Worm (Caenorhabditis elegans) whole organism, L3 larva: ENCODE results near the gene C35D6.3.

Experiments used
- daf-12 ChIP-seq: fragments of 150-350 bp; optimal IDR thresholded peaks from 2 replicates; lab custom pipeline; 2014; ENCODE audit warnings: missing biosample characterization, missing genetic modification reagents, missing genetic modification characterization
- egl-27 ChIP-seq: sonication (generic microtip); optimal IDR thresholded peaks from 4 replicates; lab custom pipeline; 2017; ENCODE audit warnings: missing biosample characterization, missing genetic modification reagents, missing genetic modification characterization
- elt-1 ChIP-seq: fragments of 150-350 bp; optimal IDR thresholded peaks from 2 replicates; lab custom pipeline; 2014; ENCODE audit warnings: missing biosample characterization, missing genetic modification characterization
- fos-1 ChIP-seq: fragments of 150-350 bp; optimal IDR thresholded peaks from 2 replicates; lab custom pipeline; 2014; ENCODE audit warnings: missing biosample characterization, missing genetic modification characterization
- nhr-77 ChIP-seq: fragments of 150-350 bp; optimal IDR thresholded peaks from 2 replicates; lab custom pipeline; 2014; ENCODE audit warnings: missing biosample characterization, missing genetic modification characterization
- snpc-4 ChIP-seq: fragments of 150-350 bp; optimal IDR thresholded peaks from 2 replicates; lab custom pipeline; 2014; ENCODE audit warnings: missing biosample characterization, missing genetic modification characterization
- unc-62 ChIP-seq: fragments of 150-350 bp; sonication (generic microtip); optimal IDR thresholded peaks from 4 replicates; lab custom pipeline; 2014; ENCODE audit warnings: missing biosample characterization, missing genetic modification reagents, missing genetic modification characterization
- ztf-4 ChIP-seq: fragments of 150-350 bp; optimal IDR thresholded peaks from 2 replicates; lab custom pipeline; 2014; ENCODE audit warnings: missing biosample characterization, missing genetic modification characterization

DNA sequence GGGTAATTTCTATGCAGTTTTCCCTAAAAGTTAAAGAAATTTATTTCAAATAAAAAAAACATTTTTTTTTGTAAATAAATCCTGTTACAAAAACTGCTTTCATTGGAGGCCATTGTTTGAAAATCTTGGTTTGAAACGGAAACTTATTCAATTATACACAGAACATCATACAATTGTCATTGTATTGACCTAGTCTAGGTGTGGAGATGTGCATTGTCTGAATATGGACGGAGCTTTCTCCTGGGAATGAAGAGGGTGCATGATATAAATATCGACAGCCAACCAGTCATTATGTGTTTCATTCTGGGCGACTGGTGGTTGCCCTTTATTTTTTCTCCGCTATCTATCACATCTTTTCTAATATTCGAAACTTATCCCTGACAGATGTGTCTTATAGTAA is at the start of gene C35D6.3:
- no peak for TF ChIP-seq egl-27 (tag; lab: Kevin White, UChicago)
- no peak for TF ChIP-seq snpc-4
- no peak for TF ChIP-seq nhr-77 (tag; lab: Kevin White, UChicago)
- TF ChIP-seq daf-12 (tag; lab: Kevin White, UChicago), result no peak
- TF ChIP-seq unc-62 (GFP tag; lab: Kevin White, UChicago), result no peak
- TF ChIP-seq elt-1, result no peak
- no peak for TF ChIP-seq ztf-4 (tag; lab: Kevin White, UChicago)
- no peak for TF ChIP-seq fos-1
